Fruit fly (Drosophila melanogaster) whole organism, embryonic: ENCODE data around the gene ATPsyngamma.

Experiments
- CG7745 ChIP-seq: fragments of 200-800 bp; sonication (Bioruptor generic); optimal IDR thresholded peaks from 2 replicates; lab custom pipeline; 2018; ENCODE audit warnings: missing biosample characterization, mild to moderate bottlenecking, missing genetic modification characterization, moderate library complexity
- CG9609 ChIP-seq: fragments of 200-800 bp; sonication (Bioruptor generic); optimal IDR thresholded peaks from 3 replicates; lab custom pipeline; 2016; ENCODE audit warnings: missing biosample characterization, missing genetic modification characterization
- Hsf ChIP-seq: fragments of 200-800 bp; sonication (Bioruptor generic); optimal IDR thresholded peaks from 3 replicates; lab custom pipeline; 2016; ENCODE audit warnings: missing biosample characterization, missing genetic modification characterization
- Trl ChIP-seq, 3 experiments: fragments of >200 bp in 2 of 3; fragments of 200-800 bp in 1 of 3; sonication (Bioruptor generic) in 1 of 3; optimal IDR thresholded peaks; 2 replicates in 1 of 3; 3 replicates in 2 of 3; lab custom pipeline; 2016 to 2017; ENCODE audit warnings: missing biosample characterization in 1 of 3, missing genetic modification characterization in 1 of 3
- dmrt99B ChIP-seq: fragments of 200-800 bp; sonication (Bioruptor generic); optimal IDR thresholded peaks from 2 replicates; lab custom pipeline; 2018; ENCODE audit warnings: missing biosample characterization, mild to moderate bottlenecking, missing genetic modification characterization, moderate library complexity
- exex ChIP-seq: fragments of 200-800 bp; sonication (Bioruptor generic); optimal IDR thresholded peaks from 4 replicates; lab custom pipeline; 2018; ENCODE audit warnings: missing biosample characterization, mild to moderate bottlenecking, missing genetic modification characterization, moderate library complexity

dm6 chr3R:29724745-29725144, 24.2 kb downstream of the ATPsyngamma start, which contains the start of the genes Naa40 and CG18731:
- TF ChIP-seq Trl (optimal IDR thresholded peaks at IDR 0.05; lab: Kevin White, UChicago) (no peak), Trl (GFP tag; optimal IDR thresholded peaks at IDR 0.05; lab: Kevin White, UChicago) (no peak), Hsf (no peak), CG9609 (GFP tag; lab: Kevin White, UChicago) (no peak), exex (no peak), dmrt99B (tag; lab: Kevin White, UChicago) (no peak), CG7745 (tag; lab: Kevin White, UChicago) (no peak)
